Worm (Caenorhabditis elegans): ENCODE results near the gene usp-14.

DNA sequence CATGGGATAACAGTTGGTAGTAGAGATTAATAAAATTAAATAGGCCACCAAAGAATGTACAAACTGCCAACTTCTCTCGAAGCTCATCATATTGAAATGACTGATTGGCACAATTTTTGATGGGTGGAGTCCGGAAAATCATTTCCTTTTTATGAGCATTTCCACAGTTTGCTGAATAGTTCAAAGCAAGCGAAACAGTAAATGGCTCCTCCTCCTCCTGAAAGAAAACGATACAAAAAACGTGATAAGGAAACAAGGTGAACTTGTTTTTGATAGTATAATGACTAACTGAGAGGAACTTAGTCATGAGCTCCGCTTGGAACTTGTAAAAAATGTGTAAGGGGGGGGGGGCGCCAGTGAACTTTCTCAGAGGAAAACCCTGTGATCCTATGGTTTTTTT lies 26.5 kb upstream of the usp-14 start, which contains the start of gene K10H10.9:
- TF ChIP-seq ceh-30 (tag; optimal IDR thresholded peaks at IDR 0.05) = no peak
- TF ChIP-seq madf-2 (tag; optimal IDR thresholded peaks at IDR 0.05) = no peak
